Fruit fly (Drosophila melanogaster): ENCODE data around the gene CG17712.

Gene CG17712

dm6 chr2L:1738054-1738453, 13.9 kb downstream of the CG17712 start (continued):
- TF ChIP-seq CG8944 (GFP tag; optimal IDR thresholded peaks at IDR 0.05) (peak; percentile 7), mam (GFP tag; optimal IDR thresholded peaks at IDR 0.05) (no peak), twi (tag; optimal IDR thresholded peaks at IDR 0.05) (peak; percentile 17), kni (GFP tag; optimal IDR thresholded peaks at IDR 0.05) (no peak), CG10431 (GFP tag; optimal IDR thresholded peaks at IDR 0.05) (no peak), CG17829 (tag; optimal IDR thresholded peaks at IDR 0.05) (peak; percentile 20), Atf6 (GFP tag; IDR thresholded peaks at IDR 0.05) (no peak), HLH3B (GFP tag; IDR thresholded peaks at IDR 0.05) (no peak), fru (optimal IDR thresholded peaks at IDR 0.05) (no peak), CG2202 (tag; optimal IDR thresholded peaks at IDR 0.05) (peak; percentile 33), sqz (GFP tag; optimal IDR thresholded peaks at IDR 0.05) (no peak), CG1233 (GFP tag; optimal IDR thresholded peaks at IDR 0.05) (no peak), C15 (GFP tag; IDR thresholded peaks at IDR 0.05) (no peak), Dref (GFP tag; IDR thresholded peaks at IDR 0.05) (no peak), grau (tag; optimal IDR thresholded peaks at IDR 0.05) (peak; percentile 20), CG14050 (GFP tag; IDR thresholded peaks at IDR 0.05) (no peak), BEAF-32 (GFP tag; optimal IDR thresholded peaks at IDR 0.05) (no peak), Xrp1 (GFP tag; IDR thresholded peaks at IDR 0.05) (peak; percentile 30; the same call in 1 of the 2 replicates), salm (tag; optimal IDR thresholded peaks at IDR 0.05) (no peak), Hr78 (GFP tag; optimal IDR thresholded peaks at IDR 0.05) (peak in 1 of 2 experiments; percentile 57), CG5245 (GFP tag; optimal IDR thresholded peaks at IDR 0.05) (no peak), CG14710 (tag; optimal IDR thresholded peaks at IDR 0.05) (peak; percentile 51), CG34224 (GFP tag; IDR thresholded peaks at IDR 0.05; ENCODE audit: partially characterized antibody) (no peak), pzg (GFP tag; optimal IDR thresholded peaks at IDR 0.05) (no peak), Asciz (GFP tag; optimal IDR thresholded peaks at IDR 0.05) (peak; percentile 38), CG2712 (tag; optimal IDR thresholded peaks at IDR 0.05) (peak; percentile 58), mirr (GFP tag; optimal IDR thresholded peaks at IDR 0.05) (no peak), hkb (optimal IDR thresholded peaks at IDR 0.05) (no peak), hkb (GFP tag; IDR thresholded peaks at IDR 0.05) (no peak), CG12391 (tag; optimal IDR thresholded peaks at IDR 0.05) (peak; percentile 33), CG10565 (GFP tag; optimal IDR thresholded peaks at IDR 0.05) (no peak), Nf-YC (tag; optimal IDR thresholded peaks at IDR 0.05) (no peak), unc-4 (GFP tag; IDR thresholded peaks at IDR 0.05; ENCODE audit: partially characterized antibody) (no peak), gsb (GFP tag; IDR thresholded peaks at IDR 0.05) (no peak), bsh (GFP tag; optimal IDR thresholded peaks at IDR 0.05) (peak in 1 of 2 experiments; percentile 79), Sox102F (GFP tag; optimal IDR thresholded peaks at IDR 0.05) (peak; percentile 52), CG6689 (GFP tag; IDR thresholded peaks at IDR 0.05) (0 out of 2 replicates have a peak, but pooled peaks have one; percentile 13), CG34376 (GFP tag; optimal IDR thresholded peaks at IDR 0.05) (no peak), nau (GFP tag; optimal IDR thresholded peaks at IDR 0.05) (peak; percentile 43), Stat92E (GFP tag; optimal IDR thresholded peaks at IDR 0.05) (peak in 1 of 3 experiments; percentile 55), Ssrp (tag; optimal IDR thresholded peaks at IDR 0.05) (peak; percentile 24), Mrtf (GFP tag; IDR thresholded peaks at IDR 0.05) (no peak), CG31365 (tag; optimal IDR thresholded peaks at IDR 0.05) (no peak), tll (GFP tag; optimal IDR thresholded peaks at IDR 0.05) (no peak), chm (GFP tag; IDR thresholded peaks at IDR 0.05) (no peak), CG12219 (GFP tag; optimal IDR thresholded peaks at IDR 0.05) (no peak), CG18262 (tag; optimal IDR thresholded peaks at IDR 0.05) (peak; percentile 48), tup (GFP tag; optimal IDR thresholded peaks at IDR 0.05) (no peak), CG11093 (GFP tag; IDR thresholded peaks at IDR 0.05) (no peak), CG31441 (GFP tag; IDR thresholded peaks at IDR 0.05) (peak; percentile 52; the same call in 1 of the 2 replicates)
